ENCODE assay signal across 5 fruit fly cellular contexts in the genomic region with DNA sequence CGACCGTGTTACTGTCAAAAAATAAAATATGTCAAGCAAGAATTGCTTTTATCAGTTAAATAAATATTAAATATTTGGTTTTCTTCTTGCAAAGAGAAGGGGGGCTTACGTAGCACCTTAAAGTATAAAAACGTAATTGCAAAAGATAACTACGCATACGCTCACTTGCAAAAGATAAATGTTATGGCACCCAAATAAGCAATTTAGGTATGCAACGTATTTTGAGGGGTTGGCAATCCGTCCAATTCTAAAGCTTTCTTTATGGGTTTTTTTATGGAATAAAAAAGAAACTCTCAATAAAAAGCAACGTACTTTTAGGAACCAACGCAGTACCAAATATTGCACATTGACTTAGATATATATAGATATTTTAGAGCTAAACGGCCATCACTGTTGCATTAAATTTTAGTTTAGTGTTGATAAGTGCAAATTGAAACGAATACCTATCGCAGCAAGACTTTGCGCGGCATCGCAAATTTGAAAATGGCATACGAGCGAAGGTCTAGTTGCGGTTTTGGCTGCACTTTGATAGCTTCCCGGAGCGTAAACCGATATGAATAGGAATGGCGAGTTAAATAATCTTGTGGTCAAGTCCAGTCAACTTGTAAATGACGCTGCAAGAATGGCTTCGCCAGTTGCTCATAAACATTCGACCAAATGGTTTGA.
TF ChIP-seq lines count a peak whose summit lies in the region.

A gene (plus strand): TSS at position 631 of the 666 bp plus-strand sequence.

- TF ChIP-seq CTCF in whole organism, embryonic (GFP tag; optimal IDR thresholded peaks at IDR 0.05; lab: Kevin White, UChicago) = no peak

TF ChIP-seq in whole organism, adult, 20 proteins besides CTCF, POLR2A, EP300 and RAD21:
- TF ChIP-seq CG12768 (GFP tag; optimal IDR thresholded peaks at IDR 0.05; lab: Kevin White, UChicago) (no peak), bab1 (GFP tag; optimal IDR thresholded peaks at IDR 0.05; lab: Kevin White, UChicago) (peak; percentile 22)

TF ChIP-seq in whole organism, embryonic, 481 proteins besides CTCF, POLR2A, EP300 and RAD21 (continues in another document):
- TF ChIP-seq Sry-β (GFP tag; optimal IDR thresholded peaks at IDR 0.05; lab: Kevin White, UChicago) (peak; percentile 84), CG10267 (tag; optimal IDR thresholded peaks at IDR 0.05; lab: Kevin White, UChicago) (peak; percentile 87), sens (GFP tag; lab: Kevin White, UChicago) (peak; percentile 62), gem (tag; optimal IDR thresholded peaks at IDR 0.05; lab: Kevin White, UChicago) (no peak), so (GFP tag; IDR thresholded peaks at IDR 0.05; lab: Robert Waterston, UW) (no peak), Stat92E (GFP tag; optimal IDR thresholded peaks at IDR 0.05; lab: Kevin White, UChicago) (no peak), Abd-B (GFP tag; optimal IDR thresholded peaks at IDR 0.05; lab: Kevin White, UChicago) (peak; percentile 2), stwl (tag; optimal IDR thresholded peaks at IDR 0.05; lab: Kevin White, UChicago) (peak; percentile 99), CG8290 (GFP tag; optimal IDR thresholded peaks at IDR 0.05; lab: Kevin White, UChicago) (peak; percentile 37), CG8290 (tag; optimal IDR thresholded peaks at IDR 0.05; lab: Kevin White, UChicago) (peak in 1 of 2 experiments; percentile 6), Hsf (GFP tag; optimal IDR thresholded peaks at IDR 0.05; lab: Kevin White, UChicago) (no peak), CG30431 (GFP tag; optimal IDR thresholded peaks at IDR 0.05; lab: Kevin White, UChicago) (no peak), CG13287 (GFP tag; IDR thresholded peaks at IDR 0.05; lab: Robert Waterston, UW; ENCODE audit: partially characterized antibody) (peak; percentile 68), CG10274 (GFP tag; optimal IDR thresholded peaks at IDR 0.05; lab: Kevin White, UChicago) (no peak), Dll (GFP tag; IDR thresholded peaks at IDR 0.05; lab: Robert Waterston, UW; ENCODE audit: partially characterized antibody) (peak; percentile 68), Bgb (GFP tag; IDR thresholded peaks at IDR 0.05; lab: Robert Waterston, UW; ENCODE audit: partially characterized antibody) (peak; percentile 59), Scr (GFP tag; IDR thresholded peaks at IDR 0.05; lab: Robert Waterston, UW; ENCODE audit: partially characterized antibody) (0 out of 2 replicates have a peak, but pooled peaks have one; percentile 34), CG14860 (GFP tag; IDR thresholded peaks at IDR 0.05; lab: Robert Waterston, UW; ENCODE audit: partially characterized antibody) (0 out of 3 replicates have a peak, but pooled peaks have one; percentile 46)

TF ChIP-seq in whole organism, prepupa, 60 proteins besides CTCF, POLR2A, EP300 and RAD21:
- TF ChIP-seq CG32006 (GFP tag; optimal IDR thresholded peaks at IDR 0.05; lab: Kevin White, UChicago) (no peak), Eip78C (GFP tag; lab: Kevin White, UChicago) (peak; percentile 38), fkh (GFP tag; optimal IDR thresholded peaks at IDR 0.05; lab: Kevin White, UChicago) (peak; percentile 40), CG8319 (GFP tag; optimal IDR thresholded peaks at IDR 0.05; lab: Kevin White, UChicago) (no peak), CG34406 (GFP tag; optimal IDR thresholded peaks at IDR 0.05; lab: Kevin White, UChicago) (no peak), CG10631 (GFP tag; optimal IDR thresholded peaks at IDR 0.05; lab: Kevin White, UChicago) (no peak), CG11762 (GFP tag; optimal IDR thresholded peaks at IDR 0.05; lab: Kevin White, UChicago; ENCODE audit: insufficient read depth) (no peak), CG6792 (GFP tag; optimal IDR thresholded peaks at IDR 0.05; lab: Kevin White, UChicago) (no peak)
TF ChIP-seq in whole organism, prepupa: peak in this region for 2.

TF ChIP-seq in whole organism, pupa, 21 proteins besides CTCF, POLR2A, EP300 and RAD21:
- TF ChIP-seq Snoo (tag; optimal IDR thresholded peaks at IDR 0.05; lab: Kevin White, UChicago) = no peak
- TF ChIP-seq gl (tag; optimal IDR thresholded peaks at IDR 0.05; lab: Kevin White, UChicago) = peak; percentile 63

TF ChIP-seq in whole organism, wandering third instar larva, 38 proteins besides CTCF, POLR2A, EP300 and RAD21:
- no peak for TF ChIP-seq tai (GFP tag; optimal IDR thresholded peaks at IDR 0.05; lab: Kevin White, UChicago)
- peak; percentile 75 for TF ChIP-seq Myc (optimal IDR thresholded peaks at IDR 0.05; lab: Kevin White, UChicago)
- TF ChIP-seq ey (GFP tag; optimal IDR thresholded peaks at IDR 0.05; lab: Kevin White, UChicago) = no peak
- TF ChIP-seq Dif (GFP tag; optimal IDR thresholded peaks at IDR 0.05; lab: Kevin White, UChicago; ENCODE audit: partially characterized antibody) = peak; percentile 28
- TF ChIP-seq rgr (GFP tag; optimal IDR thresholded peaks at IDR 0.05; lab: Kevin White, UChicago) = no peak
- no peak for TF ChIP-seq brk (GFP tag; optimal IDR thresholded peaks at IDR 0.05; lab: Kevin White, UChicago)
- no peak for TF ChIP-seq Mio (GFP tag; optimal IDR thresholded peaks at IDR 0.05; lab: Kevin White, UChicago)
